Fruit fly (Drosophila melanogaster): ENCODE data around the gene CG5391.

DNA sequence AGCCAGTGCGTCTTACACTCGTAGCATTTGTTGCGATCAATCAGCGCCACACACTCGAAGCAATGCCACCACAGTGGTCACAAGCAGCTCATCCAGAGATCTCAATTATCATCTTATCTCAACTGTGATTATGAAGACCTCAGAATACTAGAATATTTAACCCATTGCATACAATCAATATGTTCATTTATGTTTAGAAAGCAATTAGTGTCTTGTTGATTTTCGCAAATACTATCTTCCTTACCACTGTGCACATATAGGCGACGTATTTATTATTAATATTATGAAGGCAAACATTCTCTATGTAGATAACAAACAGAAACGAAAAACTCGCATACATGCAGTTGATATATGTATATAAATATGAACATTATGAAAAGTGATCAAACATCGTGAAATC lies 24.9 kb upstream of the CG5391 start:
- TF ChIP-seq CTCF (optimal IDR thresholded peaks at IDR 0.05) (no peak), CG8478 (optimal IDR thresholded peaks at IDR 0.05) (no peak)

Data from S2 (cell line).